Worm (Caenorhabditis elegans) whole organism, midembryonic: ENCODE measurements around the gene gad-1.

Experiments used
- T22C8.4 ChIP-seq: fragments of 200-800 bp; sonication (Bioruptor generic); IDR thresholded peaks from 2 replicates; pipeline ENCODE4 v1.3.6; 2022; ENCODE audit warnings: missing genetic modification characterization, missing compliant biosample characterization
- cog-1 ChIP-seq: sonication (generic microtip); optimal IDR thresholded peaks from 2 replicates; lab custom pipeline; 2016; ENCODE audit warnings: missing genetic modification characterization, missing compliant biosample characterization
- flt-1 ChIP-seq: fragments of 200-800 bp; sonication (Bioruptor generic); IDR thresholded peaks from 2 replicates; pipeline ENCODE4 v1.3.6; 2022; ENCODE audit warnings: missing genetic modification characterization, missing compliant biosample characterization
- klf-2 ChIP-seq: fragments of 200-800 bp; sonication (Bioruptor generic); conservative IDR thresholded peaks from 2 replicates; pipeline ENCODE4 v1.3.6; 2022; ENCODE audit warnings: missing genetic modification reagents, missing genetic modification characterization, missing compliant biosample characterization
- med-1 ChIP-seq: sonication (generic microtip); optimal IDR thresholded peaks from 2 replicates; lab custom pipeline; 2017; ENCODE audit warnings: missing genetic modification characterization, mild to moderate bottlenecking, missing compliant biosample characterization, antibody characterized with exemption, missing genetic modification reagents; ENCODE audit not compliant: insufficient read depth
- ref-1 ChIP-seq: fragments of 200-800 bp; sonication (Bioruptor generic); conservative IDR thresholded peaks from 2 replicates; pipeline ENCODE4 v1.3.6; 2022; ENCODE audit warnings: missing genetic modification reagents, missing genetic modification characterization, missing compliant biosample characterization
- tab-1 ChIP-seq: fragments of 200-800 bp; sonication (Bioruptor generic); IDR thresholded peaks from 2 replicates; pipeline ENCODE4 v1.3.6; 2022; ENCODE audit warnings: missing genetic modification characterization, missing compliant biosample characterization
- ztf-23 ChIP-seq: fragments of 200-800 bp; sonication (Bioruptor generic); IDR thresholded peaks from 2 replicates; pipeline ENCODE4 v1.3.6; 2022; ENCODE audit warnings: missing genetic modification reagents, missing genetic modification characterization, missing compliant biosample characterization
- ztf-29 ChIP-seq: fragments of 200-800 bp; sonication (Bioruptor generic); IDR thresholded peaks from 2 replicates; pipeline ENCODE4 v1.3.6; 2022; ENCODE audit warnings: missing genetic modification reagents, missing genetic modification characterization, missing compliant biosample characterization

gad-1 gene

ce11 chrV:6453122-6453521, 19.8 kb upstream of the gad-1 start, which contains the start of gene acl-9:
TSS of gene acl-9 (plus strand) at chrV:6453226.
- TF ChIP-seq med-1 (GFP tag; lab: Kevin White, UChicago) (no peak), flt-1 (GFP tag; lab: Robert Waterston, UW) (no peak), tab-1 (GFP tag; lab: Robert Waterston, UW) (no peak), cog-1 (no peak), klf-2 (GFP tag; lab: Robert Waterston, UW) (no peak), ztf-23 (no peak), ztf-29 (GFP tag; lab: Robert Waterston, UW) (no peak), T22C8.4 (GFP tag; lab: Robert Waterston, UW) (no peak), ref-1 (no peak)

- TF ChIP-seq med-1 (GFP tag; lab: Kevin White, UChicago) (no peak), ztf-23 (0 out of 2 replicates have a peak, but pooled peaks have one; percentile 9), ztf-29 (GFP tag; lab: Robert Waterston, UW) (no peak), T22C8.4 (GFP tag; lab: Robert Waterston, UW) (no peak)
These were observed 17.1 kb upstream of the gad-1 start, which contains the start of gene acl-8 for ce11 chrV:6450129-6451011. TSS of gene acl-8 (plus strand) at chrV:6450870.

- TF ChIP-seq klf-2 (GFP tag; lab: Robert Waterston, UW) (no peak), cog-1 (no peak), med-1 (GFP tag; lab: Kevin White, UChicago) (no peak)
These were observed 15.1 kb upstream of the gad-1 start, which contains the start of gene fbxa-196 for ce11 chrV:6448356-6448755. TSS of gene fbxa-196 (plus strand) at chrV:6448656.

ce11 chrV:6442037-6442436, 8.7 kb upstream of the gad-1 start, which contains the start of gene T05H4.3:
TSS of gene T05H4.3 (plus strand) at chrV:6442337.
- no peak for TF ChIP-seq med-1 (GFP tag; lab: Kevin White, UChicago)
- no peak for TF ChIP-seq cog-1
- no peak for TF ChIP-seq flt-1 (GFP tag; lab: Robert Waterston, UW)
- TF ChIP-seq ztf-23: no peak
- no peak for TF ChIP-seq tab-1 (GFP tag; lab: Robert Waterston, UW)
- TF ChIP-seq ref-1: no peak
- TF ChIP-seq klf-2 (GFP tag; lab: Robert Waterston, UW): no peak
- no peak for TF ChIP-seq ztf-29 (GFP tag; lab: Robert Waterston, UW)
- TF ChIP-seq T22C8.4 (GFP tag; lab: Robert Waterston, UW): no peak

ce11 chrV:6441613-6442012, 8.3 kb upstream of the gad-1 start, which contains the start of gene T05H4.15:
TSS of gene T05H4.15 (minus strand) at chrV:6441713.
- TF ChIP-seq cog-1 (no peak), ztf-23 (no peak), tab-1 (GFP tag; lab: Robert Waterston, UW) (no peak), ref-1 (no peak), flt-1 (GFP tag; lab: Robert Waterston, UW) (no peak), med-1 (GFP tag; lab: Kevin White, UChicago) (no peak), klf-2 (GFP tag; lab: Robert Waterston, UW) (no peak), T22C8.4 (GFP tag; lab: Robert Waterston, UW) (no peak), ztf-29 (GFP tag; lab: Robert Waterston, UW) (no peak)

ce11 chrV:6438601-6439000, 5.3 kb upstream of the gad-1 start, which contains the start of gene T05H4.4:
TSS of gene T05H4.4 (plus strand) at chrV:6438901.
- TF ChIP-seq flt-1 (GFP tag; lab: Robert Waterston, UW) (no peak), ref-1 (no peak), ztf-29 (GFP tag; lab: Robert Waterston, UW) (no peak), cog-1 (no peak), ztf-23 (no peak), tab-1 (GFP tag; lab: Robert Waterston, UW) (no peak), klf-2 (GFP tag; lab: Robert Waterston, UW) (no peak), med-1 (GFP tag; lab: Kevin White, UChicago) (no peak)

- TF ChIP-seq flt-1 (GFP tag; lab: Robert Waterston, UW) (no peak), ztf-29 (GFP tag; lab: Robert Waterston, UW) (no peak), T22C8.4 (GFP tag; lab: Robert Waterston, UW) (no peak), med-1 (GFP tag; lab: Kevin White, UChicago) (no peak), klf-2 (GFP tag; lab: Robert Waterston, UW) (no peak)
These were observed 3.0 kb upstream of the gad-1 start, which contains the start of gene hpo-19 for ce11 chrV:6436332-6436731. TSS of gene hpo-19 (plus strand) at chrV:6436645.

- no peak for TF ChIP-seq T22C8.4 (GFP tag; lab: Robert Waterston, UW)
- no peak for TF ChIP-seq ref-1
- no peak for TF ChIP-seq klf-2 (GFP tag; lab: Robert Waterston, UW)
- TF ChIP-seq cog-1: no peak
- no peak for TF ChIP-seq ztf-29 (GFP tag; lab: Robert Waterston, UW)
- TF ChIP-seq med-1 (GFP tag; lab: Kevin White, UChicago): no peak
- TF ChIP-seq ztf-23: no peak
- no peak for TF ChIP-seq flt-1 (GFP tag; lab: Robert Waterston, UW)
- TF ChIP-seq tab-1 (GFP tag; lab: Robert Waterston, UW): no peak
These were observed 2.5 kb downstream of the gad-1 start for ce11 chrV:6430526-6431371.

ce11 chrV:6429870-6430339, 3.4 kb downstream of the gad-1 start, which contains the start of gene alh-4:
TSS of gene alh-4 (minus strand) at chrV:6429920.
- TF ChIP-seq flt-1 (GFP tag; lab: Robert Waterston, UW) (no peak), ref-1 (no peak), ztf-23 (no peak), klf-2 (GFP tag; lab: Robert Waterston, UW) (no peak), T22C8.4 (GFP tag; lab: Robert Waterston, UW) (no peak), ztf-29 (GFP tag; lab: Robert Waterston, UW) (no peak), cog-1 (no peak), med-1 (GFP tag; lab: Kevin White, UChicago) (no peak), tab-1 (GFP tag; lab: Robert Waterston, UW) (no peak)
